Worm (Caenorhabditis elegans) whole organism, midembryonic: ENCODE data around the gene rpb-11.

ENCODE experiments used
- T22C8.4 ChIP-seq: fragments of 200-800 bp; sonication (Bioruptor generic); IDR thresholded peaks from 2 replicates; pipeline ENCODE4 v1.3.6; 2022; ENCODE audit warnings: missing genetic modification characterization, missing compliant biosample characterization
- cog-1 ChIP-seq: sonication (generic microtip); optimal IDR thresholded peaks from 2 replicates; lab custom pipeline; 2016; ENCODE audit warnings: missing genetic modification characterization, missing compliant biosample characterization
- flt-1 ChIP-seq: fragments of 200-800 bp; sonication (Bioruptor generic); IDR thresholded peaks from 2 replicates; pipeline ENCODE4 v1.3.6; 2022; ENCODE audit warnings: missing genetic modification characterization, missing compliant biosample characterization
- klf-2 ChIP-seq: fragments of 200-800 bp; sonication (Bioruptor generic); conservative IDR thresholded peaks from 2 replicates; pipeline ENCODE4 v1.3.6; 2022; ENCODE audit warnings: missing genetic modification reagents, missing genetic modification characterization, missing compliant biosample characterization
- med-1 ChIP-seq: sonication (generic microtip); optimal IDR thresholded peaks from 2 replicates; lab custom pipeline; 2017; ENCODE audit warnings: missing genetic modification characterization, mild to moderate bottlenecking, missing compliant biosample characterization, antibody characterized with exemption, missing genetic modification reagents; ENCODE audit not compliant: insufficient read depth
- ref-1 ChIP-seq: fragments of 200-800 bp; sonication (Bioruptor generic); conservative IDR thresholded peaks from 2 replicates; pipeline ENCODE4 v1.3.6; 2022; ENCODE audit warnings: missing genetic modification reagents, missing genetic modification characterization, missing compliant biosample characterization
- tab-1 ChIP-seq: fragments of 200-800 bp; sonication (Bioruptor generic); IDR thresholded peaks from 2 replicates; pipeline ENCODE4 v1.3.6; 2022; ENCODE audit warnings: missing genetic modification characterization, missing compliant biosample characterization
- ztf-23 ChIP-seq: fragments of 200-800 bp; sonication (Bioruptor generic); IDR thresholded peaks from 2 replicates; pipeline ENCODE4 v1.3.6; 2022; ENCODE audit warnings: missing genetic modification reagents, missing genetic modification characterization, missing compliant biosample characterization
- ztf-29 ChIP-seq: fragments of 200-800 bp; sonication (Bioruptor generic); IDR thresholded peaks from 2 replicates; pipeline ENCODE4 v1.3.6; 2022; ENCODE audit warnings: missing genetic modification reagents, missing genetic modification characterization, missing compliant biosample characterization

rpb-11 gene

ce11 chrII:14064051-14064450 lies 4.2 kb downstream of the rpb-11 start:
- TF ChIP-seq cog-1 (tag; lab: Kevin White, UChicago): no peak

DNA sequence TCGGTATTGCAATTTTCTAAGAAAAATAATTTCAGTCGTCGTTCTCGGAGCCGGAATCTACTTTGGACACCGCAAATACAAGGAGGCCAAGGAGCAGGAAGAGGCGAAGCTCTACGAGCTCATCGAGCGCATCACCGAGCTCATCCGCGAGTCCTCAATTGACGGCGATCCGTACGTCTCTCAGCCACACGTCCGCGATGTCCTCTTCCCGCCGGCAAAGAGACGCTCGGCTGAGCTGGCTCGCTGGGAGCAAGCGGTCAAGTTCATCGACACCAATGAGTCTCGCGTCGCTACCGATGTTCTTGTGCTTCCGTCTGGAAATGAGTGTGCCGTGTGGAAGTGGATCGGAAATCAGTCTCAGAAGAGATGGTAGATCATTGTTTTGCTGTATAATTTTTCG lies 5.6 kb downstream of the rpb-11 start:
- TF ChIP-seq ref-1 (no peak), ztf-29 (GFP tag; lab: Robert Waterston, UW) (no peak), T22C8.4 (GFP tag; lab: Robert Waterston, UW) (no peak), tab-1 (GFP tag; lab: Robert Waterston, UW) (no peak), ztf-23 (GFP tag; lab: Robert Waterston, UW) (no peak), cog-1 (tag; lab: Kevin White, UChicago) (no peak), klf-2 (GFP tag; lab: Robert Waterston, UW) (no peak), med-1 (GFP tag; lab: Kevin White, UChicago) (no peak)

- TF ChIP-seq T22C8.4 (GFP tag; lab: Robert Waterston, UW) (no peak), ztf-29 (GFP tag; lab: Robert Waterston, UW) (no peak), tab-1 (GFP tag; lab: Robert Waterston, UW) (no peak), ref-1 (no peak), klf-2 (GFP tag; lab: Robert Waterston, UW) (no peak), flt-1 (GFP tag; lab: Robert Waterston, UW) (no peak), med-1 (GFP tag; lab: Kevin White, UChicago) (no peak), ztf-23 (GFP tag; lab: Robert Waterston, UW) (no peak), cog-1 (tag; lab: Kevin White, UChicago) (no peak)
Measured at ce11 chrII:14068607-14069006, 8.7 kb downstream of the rpb-11 start, which contains the start of gene xrn-1. xrn-1 (plus strand) TSS chrII:14068907.

DNA sequence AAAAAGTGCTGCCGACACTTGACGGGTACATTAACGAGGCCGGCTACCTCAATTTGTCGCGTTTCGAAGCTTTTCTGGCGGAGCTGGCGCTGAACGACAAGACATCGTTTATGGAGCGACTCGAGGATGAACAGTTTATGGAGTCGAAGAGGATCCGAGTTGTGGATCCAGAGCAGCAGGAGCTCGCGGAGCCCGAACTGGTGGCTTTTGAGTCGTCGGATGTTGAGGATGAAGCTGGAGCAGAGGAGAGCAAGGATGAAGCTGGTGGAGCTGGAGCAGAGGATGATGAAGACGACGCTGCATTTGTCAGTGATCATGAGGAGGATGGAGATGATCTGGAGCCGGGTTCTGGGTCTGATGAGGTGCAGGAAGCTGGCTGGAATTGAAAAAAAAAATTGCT lies 14.9 kb downstream of the rpb-11 start:
- TF ChIP-seq flt-1 (GFP tag; lab: Robert Waterston, UW): no peak
- no peak for TF ChIP-seq ztf-29 (GFP tag; lab: Robert Waterston, UW)
- no peak for TF ChIP-seq ref-1
- TF ChIP-seq klf-2 (GFP tag; lab: Robert Waterston, UW): no peak
- no peak for TF ChIP-seq ztf-23 (GFP tag; lab: Robert Waterston, UW)
- no peak for TF ChIP-seq T22C8.4 (GFP tag; lab: Robert Waterston, UW)
- TF ChIP-seq med-1 (GFP tag; lab: Kevin White, UChicago): no peak
- no peak for TF ChIP-seq tab-1 (GFP tag; lab: Robert Waterston, UW)
- TF ChIP-seq cog-1 (tag; lab: Kevin White, UChicago): no peak

- no peak for TF ChIP-seq ref-1
- TF ChIP-seq ztf-23 (GFP tag; lab: Robert Waterston, UW): no peak
- no peak for TF ChIP-seq tab-1 (GFP tag; lab: Robert Waterston, UW)
- TF ChIP-seq T22C8.4 (GFP tag; lab: Robert Waterston, UW): no peak
- no peak for TF ChIP-seq klf-2 (GFP tag; lab: Robert Waterston, UW)
- TF ChIP-seq med-1 (GFP tag; lab: Kevin White, UChicago): no peak
- no peak for TF ChIP-seq cog-1 (tag; lab: Kevin White, UChicago)
- no peak for TF ChIP-seq ztf-29 (GFP tag; lab: Robert Waterston, UW)
- no peak for TF ChIP-seq flt-1 (GFP tag; lab: Robert Waterston, UW)
Measured at ce11 chrII:14077823-14078222, 17.9 kb downstream of the rpb-11 start.

- TF ChIP-seq flt-1 (GFP tag; lab: Robert Waterston, UW) (no peak), ref-1 (no peak), tab-1 (GFP tag; lab: Robert Waterston, UW) (no peak), klf-2 (GFP tag; lab: Robert Waterston, UW) (no peak), med-1 (GFP tag; lab: Kevin White, UChicago) (no peak), ztf-29 (GFP tag; lab: Robert Waterston, UW) (no peak), T22C8.4 (GFP tag; lab: Robert Waterston, UW) (no peak), ztf-23 (GFP tag; lab: Robert Waterston, UW) (no peak), cog-1 (tag; lab: Kevin White, UChicago) (no peak)
Measured at ce11 chrII:14086931-14087330, 27.0 kb downstream of the rpb-11 start.

ce11 chrII:14089796-14090372 lies 30.0 kb downstream of the rpb-11 start:
- TF ChIP-seq ztf-29 (GFP tag; lab: Robert Waterston, UW): no peak
- TF ChIP-seq ref-1: no peak

ce11 chrII:14091182-14091581 lies 31.3 kb downstream of the rpb-11 start:
- TF ChIP-seq med-1 (GFP tag; lab: Kevin White, UChicago): no peak

DNA sequence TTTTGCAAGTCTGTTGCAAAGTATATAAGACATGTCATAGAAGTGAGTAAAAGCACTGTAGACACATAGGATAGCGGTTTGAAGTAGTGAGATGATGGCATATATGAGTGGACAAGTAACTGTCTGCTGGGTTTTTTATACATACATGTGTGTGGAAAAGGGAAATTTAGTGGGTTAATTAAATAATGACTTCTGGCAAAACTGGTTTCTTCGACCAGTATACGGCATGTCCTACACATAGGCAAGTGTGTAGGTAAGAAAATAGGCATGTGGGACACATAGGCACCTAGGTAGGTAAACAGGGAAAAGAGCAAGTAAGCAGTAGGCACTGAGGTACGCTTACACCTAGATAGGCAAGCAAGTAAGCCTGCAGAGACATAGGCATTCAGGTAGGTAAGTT lies 34.7 kb downstream of the rpb-11 start, which contains the start of gene col-87:
Gene col-87 (minus strand): TSS at position 101 of the 400 bp plus-strand sequence.
- TF ChIP-seq T22C8.4 (GFP tag; lab: Robert Waterston, UW) (no peak), cog-1 (tag; lab: Kevin White, UChicago) (no peak), flt-1 (GFP tag; lab: Robert Waterston, UW) (no peak), ztf-23 (GFP tag; lab: Robert Waterston, UW) (no peak), tab-1 (GFP tag; lab: Robert Waterston, UW) (no peak), med-1 (GFP tag; lab: Kevin White, UChicago) (no peak), ztf-29 (GFP tag; lab: Robert Waterston, UW) (no peak), ref-1 (no peak), klf-2 (GFP tag; lab: Robert Waterston, UW) (no peak)

- TF ChIP-seq cog-1 (tag; lab: Kevin White, UChicago): no peak
- TF ChIP-seq flt-1 (GFP tag; lab: Robert Waterston, UW): no peak
- TF ChIP-seq ref-1: no peak
- TF ChIP-seq ztf-23 (GFP tag; lab: Robert Waterston, UW): no peak
- TF ChIP-seq tab-1 (GFP tag; lab: Robert Waterston, UW): no peak
- no peak for TF ChIP-seq klf-2 (GFP tag; lab: Robert Waterston, UW)
- TF ChIP-seq T22C8.4 (GFP tag; lab: Robert Waterston, UW): no peak
- TF ChIP-seq ztf-29 (GFP tag; lab: Robert Waterston, UW): no peak
- TF ChIP-seq med-1 (GFP tag; lab: Kevin White, UChicago): no peak
Measured at ce11 chrII:14095875-14096274, 36.0 kb downstream of the rpb-11 start.
